Fruit fly (Drosophila melanogaster) whole organism, adult: ENCODE measurements around the gene CG11286.

Experiments used
- CG14711 ChIP-seq: fragments of 200-800 bp; sonication (Bioruptor generic); optimal IDR thresholded peaks from 2 replicates; lab custom pipeline; 2018; ENCODE audit warnings: missing biosample characterization, mild to moderate bottlenecking, missing genetic modification characterization, moderate library complexity
- CG1620 ChIP-seq: fragments of 200-800 bp; sonication (Bioruptor generic); optimal IDR thresholded peaks from 2 replicates; lab custom pipeline; 2016; ENCODE audit warnings: missing biosample characterization, missing genetic modification characterization
- CG33017 ChIP-seq: fragments of 200-800 bp; sonication (Bioruptor generic); optimal IDR thresholded peaks from 2 replicates; lab custom pipeline; 2018; ENCODE audit warnings: missing biosample characterization, mild to moderate bottlenecking, missing genetic modification characterization, moderate library complexity
- CG5204 ChIP-seq: fragments of 200-800 bp; sonication (Bioruptor generic); optimal IDR thresholded peaks from 2 replicates; lab custom pipeline; 2016; ENCODE audit warnings: missing biosample characterization, missing genetic modification characterization
- CG7101 ChIP-seq: fragments of 200-800 bp; sonication (Bioruptor generic); optimal IDR thresholded peaks from 2 replicates; lab custom pipeline; 2018; ENCODE audit warnings: missing biosample characterization, mild to moderate bottlenecking, missing genetic modification characterization, moderate library complexity
- Clk ChIP-seq: fragments of 200-800 bp; sonication (Bioruptor generic); optimal IDR thresholded peaks from 2 replicates; lab custom pipeline; 2017; ENCODE audit warnings: missing biosample characterization, missing genetic modification characterization
- Hr96 ChIP-seq: fragments of 200-800 bp; sonication (Bioruptor generic); optimal IDR thresholded peaks from 2 replicates; lab custom pipeline; 2016; ENCODE audit warnings: missing biosample characterization, missing genetic modification characterization
- bab1 ChIP-seq: fragments of 200-800 bp; sonication (Bioruptor generic); optimal IDR thresholded peaks from 3 replicates; lab custom pipeline; 2019; ENCODE audit warnings: missing biosample characterization, mild to moderate bottlenecking, missing genetic modification characterization, moderate library complexity
- cnc ChIP-seq, 2 experiments: fragments of >200 bp; optimal IDR thresholded peaks; 2 replicates each; lab custom pipeline; 2017
- kay ChIP-seq: fragments of 200-800 bp; sonication (Bioruptor generic); peaks from one replicate; lab custom pipeline; 2016; ENCODE audit warnings: missing biosample characterization, missing genetic modification characterization, borderline replicate concordance
- pad ChIP-seq: fragments of 200-800 bp; sonication (Bioruptor generic); optimal IDR thresholded peaks from 3 replicates; lab custom pipeline; 2017; ENCODE audit warnings: missing biosample characterization, missing genetic modification characterization, mild to moderate bottlenecking, moderate library complexity, missing genetic modification reagents
- tj ChIP-seq: fragments of 200-800 bp; sonication (Bioruptor generic); optimal IDR thresholded peaks from 3 replicates; lab custom pipeline; 2017; ENCODE audit warnings: missing biosample characterization, mild to moderate bottlenecking, missing genetic modification characterization, moderate library complexity
- toe ChIP-seq: fragments of 200-800 bp; sonication (Bioruptor generic); optimal IDR thresholded peaks from 2 replicates; lab custom pipeline; 2016; ENCODE audit warnings: missing biosample characterization, missing genetic modification characterization

DNA sequence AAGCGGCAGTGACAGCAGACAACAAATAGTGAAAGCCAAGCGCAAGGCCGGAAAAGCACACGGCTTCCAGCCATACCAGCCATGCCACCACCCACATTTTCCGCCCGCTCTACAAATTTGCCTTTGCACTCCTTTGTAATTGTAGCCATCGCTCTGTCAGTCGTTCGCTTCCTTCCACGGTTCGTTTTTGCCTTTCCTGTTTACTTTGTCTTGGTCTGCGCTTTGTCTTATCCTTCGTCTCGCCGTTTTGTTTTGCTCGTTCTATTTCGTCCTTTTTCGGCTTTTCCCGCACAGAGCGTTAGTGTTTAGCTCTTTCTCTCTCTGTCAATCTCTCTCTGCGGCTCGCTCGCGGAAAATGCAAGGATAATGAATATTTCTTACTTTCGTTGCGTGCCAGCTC, 42.0 kb upstream of the CG11286 start:
- TF ChIP-seq Hr96 (no peak), Clk (GFP tag; lab: Kevin White, UChicago) (no peak), CG7101 (tag; lab: Kevin White, UChicago) (no peak), tj (GFP tag; lab: Kevin White, UChicago) (no peak), pad (GFP tag; lab: Kevin White, UChicago) (no peak), CG5204 (GFP tag; lab: Kevin White, UChicago) (no peak), CG14711 (tag; lab: Kevin White, UChicago) (no peak), CG33017 (no peak), bab1 (GFP tag; lab: Kevin White, UChicago) (no peak), kay (GFP tag; lab: Kevin White, UChicago) (no peak), cnc (optimal IDR thresholded peaks at IDR 0.05; lab: Kevin White, UChicago) (no peak), toe (no peak), CG1620 (GFP tag; lab: Kevin White, UChicago) (no peak)
